Worm (Caenorhabditis elegans): ENCODE measurements around the gene rib-1.

DNA sequence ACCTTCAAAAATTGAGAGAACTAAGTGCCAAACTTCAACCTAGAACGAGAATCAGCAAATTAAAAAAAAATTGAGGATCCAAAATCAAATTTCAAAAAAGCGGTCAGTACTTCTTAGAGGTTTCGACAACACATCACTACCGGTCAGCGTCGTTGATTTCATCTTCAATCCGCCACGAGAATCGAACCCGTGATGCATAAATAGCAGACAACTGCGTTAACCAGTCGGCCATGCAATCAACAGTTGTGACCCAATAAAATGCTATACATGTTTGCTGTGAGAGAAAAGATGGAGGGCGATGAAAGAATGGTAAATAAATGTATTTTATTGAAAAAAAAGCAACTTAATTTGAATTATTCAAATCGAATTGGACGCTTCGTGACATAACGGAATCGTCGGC lies 28.9 kb upstream of the rib-1 start:
- TF ChIP-seq mcd-1 (GFP tag; IDR thresholded peaks at IDR 0.05): no peak; the same call in 1 of the 2 replicates
- no peak for TF ChIP-seq ama-1 (optimal IDR thresholded peaks at IDR 0.05)
- TF ChIP-seq ama-1 (GFP tag; optimal IDR thresholded peaks at IDR 0.05): peak; percentile 82 to 88
- TF ChIP-seq hlh-12 (tag; optimal IDR thresholded peaks at IDR 0.05): peak; percentile 31
- peak; percentile 65 for TF ChIP-seq mes-4 (tag; optimal IDR thresholded peaks at IDR 0.05)
- TF ChIP-seq ets-4 (GFP tag; optimal IDR thresholded peaks at IDR 0.05): no peak
- peak; percentile 61; the same call in 1 of the 2 replicates for TF ChIP-seq attf-3 (GFP tag; conservative IDR thresholded peaks at IDR 0.05)

Measured in whole organism, young adult.